Fruit fly (Drosophila melanogaster): ENCODE results near the gene CG31415.
A peak's percentile ranks its signal among the peaks of the same experiment; 100 is the strongest.

The CG31415 gene

dm6 chr3R:9759360-9760191, 16.3 kb downstream of the CG31415 start, which contains the start of gene Mpi (continued):
- no peak for TF ChIP-seq CG9609 (GFP tag; optimal IDR thresholded peaks at IDR 0.05)
- no peak for TF ChIP-seq CG12104 (GFP tag; optimal IDR thresholded peaks at IDR 0.05)
- no peak for TF ChIP-seq Poxn (GFP tag; IDR thresholded peaks at IDR 0.05)
- no peak for TF ChIP-seq CG3065 (GFP tag; optimal IDR thresholded peaks at IDR 0.05)
- TF ChIP-seq nerfin-2 (GFP tag; IDR thresholded peaks at IDR 0.05; ENCODE audit: partially characterized antibody) = peak; percentile 31; the same call in 1 of the 2 replicates
- peak; percentile 25 for TF ChIP-seq CrebB (tag; optimal IDR thresholded peaks at IDR 0.05)
- no peak for TF ChIP-seq ewg (GFP tag; optimal IDR thresholded peaks at IDR 0.05)
- peak; percentile 75 for TF ChIP-seq Med (GFP tag)
- TF ChIP-seq HLH4C (GFP tag; IDR thresholded peaks at IDR 0.05; ENCODE audit: partially characterized antibody) = no peak; the same call in 1 of the 3 replicates
- TF ChIP-seq tup (GFP tag; optimal IDR thresholded peaks at IDR 0.05) = no peak
- no peak for TF ChIP-seq sim (GFP tag; IDR thresholded peaks at IDR 0.05)
- peak in 1 of 2 experiments; percentile 42 for TF ChIP-seq bsh (GFP tag; optimal IDR thresholded peaks at IDR 0.05)
- TF ChIP-seq gcm (GFP tag; optimal IDR thresholded peaks at IDR 0.05) = no peak
- peak; percentile 23 for TF ChIP-seq Hr3 (GFP tag; optimal IDR thresholded peaks at IDR 0.05)
- no peak for TF ChIP-seq Opbp (GFP tag; IDR thresholded peaks at IDR 0.05; ENCODE audit: partially characterized antibody)
- TF ChIP-seq CG18619 (GFP tag; optimal IDR thresholded peaks at IDR 0.05) = no peak
- TF ChIP-seq bbx (GFP tag; IDR thresholded peaks at IDR 0.05; ENCODE audit: partially characterized antibody) = peak; percentile 56; the same call in 1 of the 2 replicates
- 0 out of 3 replicates have a peak, but pooled peaks have one; percentile 7 for TF ChIP-seq sr (GFP tag; IDR thresholded peaks at IDR 0.05)
- TF ChIP-seq CG14014 (GFP tag; IDR thresholded peaks at IDR 0.05) = 0 out of 2 replicates have a peak, but pooled peaks have one; percentile 22
- TF ChIP-seq CG17385 (GFP tag; optimal IDR thresholded peaks at IDR 0.05) = peak; percentile 40
- no peak for TF ChIP-seq CG32767 (GFP tag; IDR thresholded peaks at IDR 0.05)
- peak in 1 of 2 experiments; percentile 33 for TF ChIP-seq Pdp1 (GFP tag; optimal IDR thresholded peaks at IDR 0.05)
- TF ChIP-seq org-1 (GFP tag; optimal IDR thresholded peaks at IDR 0.05) = no peak
- peak; percentile 17; the same call in 1 of the 2 replicates for TF ChIP-seq lmd (GFP tag; IDR thresholded peaks at IDR 0.05)
- peak; percentile 45; the same call in 1 of the 2 replicates for TF ChIP-seq CG2129 (GFP tag; IDR thresholded peaks at IDR 0.05; ENCODE audit: partially characterized antibody)
- no peak for TF ChIP-seq Mad (GFP tag; optimal IDR thresholded peaks at IDR 0.05)
- TF ChIP-seq CG17328 (GFP tag; IDR thresholded peaks at IDR 0.05) = 0 out of 2 replicates have a peak, but pooled peaks have one; percentile 12
- TF ChIP-seq CG12391 (tag; optimal IDR thresholded peaks at IDR 0.05) = peak; percentile 50
- TF ChIP-seq fd3F (GFP tag; optimal IDR thresholded peaks at IDR 0.05) = peak; percentile 2
- TF ChIP-seq zfh1 (GFP tag; IDR thresholded peaks at IDR 0.05) = peak; percentile 43; the same call in 1 of the 3 replicates
- peak; percentile 36 for TF ChIP-seq B-H2 (GFP tag; optimal IDR thresholded peaks at IDR 0.05)
- TF ChIP-seq CG11247 (GFP tag; IDR thresholded peaks at IDR 0.05) = 0 out of 2 replicates have a peak, but pooled peaks have one; percentile 17
- peak; percentile 53 for TF ChIP-seq vvl (GFP tag; IDR thresholded peaks at IDR 0.05)
- TF ChIP-seq tna (GFP tag; IDR thresholded peaks at IDR 0.05; ENCODE audit: partially characterized antibody) = no peak
- no peak for TF ChIP-seq CG17612 (GFP tag; IDR thresholded peaks at IDR 0.05)
- peak; percentile 1 for TF ChIP-seq CG7745 (tag; optimal IDR thresholded peaks at IDR 0.05)
- TF ChIP-seq CG12155 (GFP tag; optimal IDR thresholded peaks at IDR 0.05) = no peak
- TF ChIP-seq CG3995 (GFP tag; optimal IDR thresholded peaks at IDR 0.05) = peak; percentile 82
- peak; percentile 16; the same call in 1 of the 2 replicates for TF ChIP-seq ssp (GFP tag; IDR thresholded peaks at IDR 0.05)
- no peak for TF ChIP-seq Hr51 (GFP tag; optimal IDR thresholded peaks at IDR 0.05)
- TF ChIP-seq Nf-YB (GFP tag; optimal IDR thresholded peaks at IDR 0.05) = no peak
- TF ChIP-seq CG1832 (GFP tag; optimal IDR thresholded peaks at IDR 0.05) = no peak
- TF ChIP-seq ab (GFP tag; optimal IDR thresholded peaks at IDR 0.05) = no peak
- TF ChIP-seq bowl (GFP tag; IDR thresholded peaks at IDR 0.05) = no peak
- TF ChIP-seq D19A (tag; optimal IDR thresholded peaks at IDR 0.05) = peak; percentile 100
- peak; percentile 58 for TF ChIP-seq trem (tag; optimal IDR thresholded peaks at IDR 0.05)
